Fruit fly (Drosophila melanogaster) whole organism, embryonic: ENCODE measurements around the gene CG31807.

Experiments
- Adf1 ChIP-seq: fragments of 200-800 bp; sonication (Bioruptor generic); IDR thresholded peaks from 2 replicates; pipeline ENCODE4 v1.3.6; 2022; ENCODE audit warnings: missing biosample characterization, missing genetic modification characterization
- Aef1 ChIP-seq: fragments of 200-800 bp; sonication (Bioruptor generic); IDR thresholded peaks from 3 replicates; pipeline ENCODE4 v1.3.6; 2022; ENCODE audit warnings: missing biosample characterization, missing genetic modification characterization
- Atf6 ChIP-seq: fragments of 200-800 bp; sonication (Bioruptor generic); IDR thresholded peaks from 2 replicates; pipeline ENCODE4 v1.3.6; 2022; ENCODE audit warnings: missing biosample characterization, missing genetic modification characterization
- Bdp1 ChIP-seq: fragments of 200-800 bp; sonication (Bioruptor generic); optimal IDR thresholded peaks from 3 replicates; lab custom pipeline; 2016; ENCODE audit warnings: missing biosample characterization, missing genetic modification characterization
- C15 ChIP-seq: fragments of 200-800 bp; sonication (Bioruptor generic); IDR thresholded peaks from 3 replicates; pipeline ENCODE4 v1.3.6; 2022; ENCODE audit warnings: missing biosample characterization, missing genetic modification characterization
- CG10267 ChIP-seq: fragments of 200-800 bp; sonication (Bioruptor generic); optimal IDR thresholded peaks from 2 replicates; lab custom pipeline; 2018; ENCODE audit warnings: missing biosample characterization, mild to moderate bottlenecking, missing genetic modification characterization, moderate library complexity
- CG10366 ChIP-seq: fragments of 200-800 bp; sonication (Bioruptor generic); IDR thresholded peaks from 2 replicates; pipeline ENCODE4 v1.3.6; 2022; ENCODE audit warnings: missing biosample characterization, missing genetic modification characterization
- CG11398 ChIP-seq: fragments of 200-800 bp; sonication (Bioruptor generic); optimal IDR thresholded peaks from 2 replicates; lab custom pipeline; 2016; ENCODE audit warnings: missing biosample characterization, missing genetic modification characterization
- CG12659 ChIP-seq: fragments of 200-800 bp; sonication (Bioruptor generic); optimal IDR thresholded peaks from 3 replicates; lab custom pipeline; 2017; ENCODE audit warnings: mild to moderate bottlenecking, missing biosample characterization, missing genetic modification reagents, missing genetic modification characterization
- CG12942 ChIP-seq: fragments of 200-800 bp; sonication (Bioruptor generic); optimal IDR thresholded peaks from 3 replicates; lab custom pipeline; 2016; ENCODE audit warnings: missing biosample characterization, missing genetic modification characterization
- CG15073 ChIP-seq: fragments of 200-800 bp; sonication (Bioruptor generic); optimal IDR thresholded peaks from 2 replicates; lab custom pipeline; 2016; ENCODE audit warnings: missing biosample characterization, missing genetic modification characterization
- CG15514 ChIP-seq: fragments of 200-800 bp; sonication (Bioruptor generic); optimal IDR thresholded peaks from 3 replicates; lab custom pipeline; 2017; ENCODE audit warnings: missing biosample characterization, missing genetic modification characterization, mild to moderate bottlenecking, moderate library complexity, missing genetic modification reagents
- CG17328 ChIP-seq: fragments of 200-800 bp; sonication (Bioruptor generic); IDR thresholded peaks from 2 replicates; pipeline ENCODE4 v1.3.6; 2022; ENCODE audit warnings: missing biosample characterization, missing genetic modification characterization
- CG17568 ChIP-seq: fragments of 200-800 bp; sonication (Bioruptor generic); optimal IDR thresholded peaks from 2 replicates; lab custom pipeline; 2018; ENCODE audit warnings: missing biosample characterization, mild to moderate bottlenecking, missing genetic modification characterization, moderate library complexity
- CG17912 ChIP-seq: fragments of 200-800 bp; sonication (Bioruptor generic); optimal IDR thresholded peaks from 2 replicates; lab custom pipeline; 2018; ENCODE audit warnings: missing biosample characterization, mild to moderate bottlenecking, missing genetic modification characterization
- CG1832 ChIP-seq: fragments of 200-800 bp; sonication (Bioruptor generic); optimal IDR thresholded peaks from 2 replicates; lab custom pipeline; 2017; ENCODE audit warnings: missing biosample characterization, mild to moderate bottlenecking, missing genetic modification characterization, inconsistent platforms
- CG30020 ChIP-seq: fragments of 200-800 bp; optimal IDR thresholded peaks from 2 replicates; lab custom pipeline; 2019; ENCODE audit warnings: missing biosample characterization, mild to moderate bottlenecking, missing genetic modification characterization, moderate library complexity
- CG3163 ChIP-seq: fragments of 200-800 bp; sonication (Bioruptor generic); optimal IDR thresholded peaks from 3 replicates; lab custom pipeline; 2016; ENCODE audit warnings: missing biosample characterization, missing genetic modification characterization
- CG3726 ChIP-seq: fragments of 200-800 bp; sonication (Bioruptor generic); IDR thresholded peaks from 3 replicates; pipeline ENCODE4, ENCODE4 v1.3.6; 2022; ENCODE audit warnings: missing biosample characterization, missing genetic modification characterization
- CG43689 ChIP-seq: fragments of 200-800 bp; sonication (Bioruptor generic); IDR thresholded peaks from 2 replicates; pipeline ENCODE4 v1.3.6; 2022; ENCODE audit warnings: missing biosample characterization, missing genetic modification characterization
- CG4424 ChIP-seq: fragments of 200-800 bp; sonication (Bioruptor generic); optimal IDR thresholded peaks from 3 replicates; lab custom pipeline; 2016; ENCODE audit warnings: missing biosample characterization, missing genetic modification characterization
- CG5245 ChIP-seq: fragments of 200-800 bp; sonication (Bioruptor generic); optimal IDR thresholded peaks from 3 replicates; lab custom pipeline; 2016; ENCODE audit warnings: missing biosample characterization, missing genetic modification characterization
- CG8924 ChIP-seq: fragments of 200-800 bp; optimal IDR thresholded peaks from 3 replicates; lab custom pipeline; 2019; ENCODE audit warnings: missing biosample characterization, mild to moderate bottlenecking, missing genetic modification characterization, moderate library complexity
- CG9817 ChIP-seq: fragments of 200-800 bp; sonication (Bioruptor generic); optimal IDR thresholded peaks from 2 replicates; lab custom pipeline; 2018; ENCODE audit warnings: missing biosample characterization, mild to moderate bottlenecking, missing genetic modification characterization, moderate library complexity
- CTCF ChIP-seq: fragments of 200-800 bp; sonication (Bioruptor generic); optimal IDR thresholded peaks from 2 replicates; lab custom pipeline; 2017; ENCODE audit warnings: missing biosample characterization, mild to moderate bottlenecking, missing genetic modification characterization, moderate library complexity
- Dek ChIP-seq: fragments of 200-800 bp; sonication (Bioruptor generic); optimal IDR thresholded peaks from 3 replicates; lab custom pipeline; 2019; ENCODE audit warnings: missing biosample characterization, mild to moderate bottlenecking, missing genetic modification characterization, moderate library complexity
- Hr51 ChIP-seq, 2 experiments: fragments of 200-800 bp; sonication (Bioruptor generic); optimal IDR thresholded peaks; 2 replicates in 1 of 2; 3 replicates in 1 of 2; lab custom pipeline; 2016 to 2018; ENCODE audit warnings: missing biosample characterization in 2 of 2, missing genetic modification characterization in 2 of 2, mild to moderate bottlenecking in 1 of 2, moderate library complexity in 1 of 2
- Hsf ChIP-seq: fragments of 200-800 bp; sonication (Bioruptor generic); optimal IDR thresholded peaks from 3 replicates; lab custom pipeline; 2016; ENCODE audit warnings: missing biosample characterization, missing genetic modification characterization
- Kr ChIP-seq: fragments of 200-800 bp; sonication (Bioruptor generic); optimal IDR thresholded peaks from 2 replicates; lab custom pipeline; 2017; ENCODE audit warnings: missing biosample characterization, mild to moderate bottlenecking, missing genetic modification characterization
- Nf-YB ChIP-seq: fragments of 200-800 bp; sonication (Bioruptor generic); optimal IDR thresholded peaks from 3 replicates; lab custom pipeline; 2019; ENCODE audit warnings: missing biosample characterization, mild to moderate bottlenecking, missing genetic modification characterization, moderate library complexity
- Rfx ChIP-seq: fragments of 200-800 bp; sonication (Bioruptor generic); IDR thresholded peaks from 2 replicates; pipeline ENCODE4 v1.3.6; 2022; ENCODE audit warnings: missing biosample characterization, missing genetic modification characterization
- Vsx1 ChIP-seq: fragments of 200-800 bp; sonication (Bioruptor generic); optimal IDR thresholded peaks from 2 replicates; lab custom pipeline; 2017; ENCODE audit warnings: missing biosample characterization, mild to moderate bottlenecking, missing genetic modification characterization, missing genetic modification reagents
- aop ChIP-seq: fragments of 200-800 bp; sonication (Bioruptor generic); IDR thresholded peaks from 2 replicates; pipeline ENCODE4 v1.3.6; 2022; ENCODE audit warnings: missing biosample characterization, missing genetic modification characterization
- bab2 ChIP-seq: fragments of 200-800 bp; sonication (Bioruptor generic); optimal IDR thresholded peaks from 2 replicates; lab custom pipeline; 2016; ENCODE audit warnings: missing biosample characterization, missing genetic modification characterization
- bsh ChIP-seq, 2 experiments: fragments of 200-800 bp; sonication (Bioruptor generic); optimal IDR thresholded peaks; 2 replicates each; lab custom pipeline; 2017 to 2018; ENCODE audit warnings: mild to moderate bottlenecking in 2 of 2, missing biosample characterization in 2 of 2, missing genetic modification characterization in 2 of 2, moderate library complexity in 1 of 2
- caup ChIP-seq: fragments of 200-800 bp; sonication (Bioruptor generic); optimal IDR thresholded peaks from 3 replicates; lab custom pipeline; 2017; ENCODE audit warnings: missing biosample characterization, mild to moderate bottlenecking, missing genetic modification characterization, moderate library complexity; ENCODE audit not compliant: severe bottlenecking
- crc ChIP-seq: fragments of 200-800 bp; sonication (Bioruptor generic); optimal IDR thresholded peaks from 2 replicates; lab custom pipeline; 2016; ENCODE audit warnings: missing biosample characterization, missing genetic modification characterization
- disco-r ChIP-seq: fragments of 200-800 bp; sonication (Bioruptor generic); optimal IDR thresholded peaks from 2 replicates; lab custom pipeline; 2016; ENCODE audit warnings: missing biosample characterization, missing genetic modification characterization
- ewg ChIP-seq: fragments of 200-800 bp; sonication (Bioruptor generic); optimal IDR thresholded peaks from 3 replicates; lab custom pipeline; 2017; ENCODE audit warnings: mild to moderate bottlenecking, missing biosample characterization, missing genetic modification reagents, missing genetic modification characterization
- fd96Cb ChIP-seq: fragments of 200-800 bp; sonication (Bioruptor generic); optimal IDR thresholded peaks from 2 replicates; lab custom pipeline; 2018; ENCODE audit warnings: missing biosample characterization, mild to moderate bottlenecking, missing genetic modification characterization, moderate library complexity
- gcm ChIP-seq: fragments of 200-800 bp; sonication (Bioruptor generic); optimal IDR thresholded peaks from 2 replicates; lab custom pipeline; 2019; ENCODE audit warnings: missing biosample characterization, mild to moderate bottlenecking, missing genetic modification characterization, moderate library complexity
- jing ChIP-seq: fragments of 200-800 bp; sonication (Bioruptor generic); optimal IDR thresholded peaks from 2 replicates; lab custom pipeline; 2018; ENCODE audit warnings: missing biosample characterization, mild to moderate bottlenecking, missing genetic modification characterization
- ken ChIP-seq: fragments of 200-800 bp; sonication (Bioruptor generic); IDR thresholded peaks from 3 replicates; pipeline ENCODE4 v1.3.6; 2022; ENCODE audit warnings: missing biosample characterization, missing genetic modification characterization
- mam ChIP-seq: fragments of 200-800 bp; sonication (Bioruptor generic); optimal IDR thresholded peaks from 3 replicates; lab custom pipeline; 2016; ENCODE audit warnings: missing biosample characterization, missing genetic modification characterization
- ro ChIP-seq: fragments of 200-800 bp; sonication (Bioruptor generic); IDR thresholded peaks from 2 replicates; pipeline ENCODE4 v1.3.6; 2022; ENCODE audit warnings: missing biosample characterization, missing genetic modification characterization
- sc ChIP-seq, 3 experiments: fragments of >200 bp in 2 of 3; fragments of 200-800 bp in 1 of 3; sonication (Bioruptor generic) in 1 of 3; optimal IDR thresholded peaks; 2 replicates in 2 of 3; 3 replicates in 1 of 3; lab custom pipeline; 2017; ENCODE audit warnings: mild to moderate bottlenecking in 1 of 3, missing biosample characterization in 1 of 3, missing genetic modification characterization in 1 of 3, missing genetic modification reagents in 1 of 3
- sens ChIP-seq: fragments of 200-800 bp; sonication (Bioruptor generic); peaks from one replicate; lab custom pipeline; 2016; ENCODE audit warnings: missing biosample characterization, missing genetic modification characterization
- sens-2 ChIP-seq: fragments of 200-800 bp; sonication (Bioruptor generic); IDR thresholded peaks from 2 replicates; pipeline ENCODE4 v1.3.6; 2022; ENCODE audit warnings: missing biosample characterization, missing genetic modification characterization
- tio ChIP-seq: fragments of 200-800 bp; sonication (Bioruptor generic); optimal IDR thresholded peaks from 2 replicates; lab custom pipeline; 2017; ENCODE audit warnings: missing biosample characterization, missing genetic modification characterization, inconsistent platforms
- wdn ChIP-seq: fragments of 200-800 bp; sonication (Bioruptor generic); IDR thresholded peaks from 2 replicates; pipeline ENCODE4 v1.3.6; 2022; ENCODE audit warnings: missing biosample characterization, missing genetic modification characterization
- wor ChIP-seq: fragments of 200-800 bp; sonication (Bioruptor generic); IDR thresholded peaks from 2 replicates; pipeline ENCODE4 v1.3.6; 2022; ENCODE audit warnings: missing biosample characterization, missing genetic modification characterization

Gene CG31807

DNA sequence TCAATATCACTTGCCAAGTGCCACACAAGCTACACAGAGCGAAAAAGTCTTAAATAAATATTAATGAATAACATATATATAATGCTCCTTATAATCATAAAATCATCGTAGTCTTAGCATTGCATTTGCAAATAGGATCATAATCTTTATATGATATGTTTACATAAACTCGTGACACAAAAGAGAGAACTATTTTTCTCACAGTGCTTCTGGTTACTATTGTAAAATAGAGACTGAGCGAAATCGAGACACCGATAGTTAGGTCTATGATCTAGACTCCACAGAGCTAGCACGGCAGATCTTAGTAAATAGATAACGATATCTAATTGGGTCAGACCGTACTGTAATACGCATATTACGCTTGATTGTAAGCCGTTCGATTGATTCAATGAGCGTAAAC, 25.9 kb upstream of the CG31807 start (continued):
- TF ChIP-seq sens-2 (GFP tag; lab: Robert Waterston, UW) (peak; percentile 67), CG10267 (tag; lab: Kevin White, UChicago) (peak; percentile 22), CG12942 (peak; percentile 44), CG3163 (GFP tag; lab: Kevin White, UChicago) (no peak), Rfx (peak; percentile 83), fd96Cb (tag; lab: Kevin White, UChicago) (peak; percentile 51), wdn (GFP tag; lab: Robert Waterston, UW) (peak; percentile 31; the same call in 1 of the 2 replicates), sens (GFP tag; lab: Kevin White, UChicago) (peak; percentile 85), CG17912 (no peak), Bdp1 (no peak), sc (optimal IDR thresholded peaks at IDR 0.05; lab: Kevin White, UChicago) (no peak), sc (GFP tag; optimal IDR thresholded peaks at IDR 0.05; lab: Kevin White, UChicago) (peak; percentile 54), Kr (no peak), Hsf (peak; percentile 48), Adf1 (peak; percentile 42; the same call in 1 of the 2 replicates), CG5245 (GFP tag; lab: Kevin White, UChicago) (peak; percentile 21), bsh (GFP tag; optimal IDR thresholded peaks at IDR 0.05; lab: Kevin White, UChicago) (peak in 1 of 2 experiments; percentile 88), CG15514 (GFP tag; lab: Kevin White, UChicago) (no peak), crc (GFP tag; lab: Kevin White, UChicago) (no peak), CG3726 (GFP tag; lab: Robert Waterston, UW) (no peak), caup (GFP tag; lab: Kevin White, UChicago) (peak; percentile 57), CG15073 (GFP tag; lab: Kevin White, UChicago) (no peak), CG43689 (peak; percentile 67; the same call in 1 of the 2 replicates), wor (GFP tag; lab: Robert Waterston, UW) (peak; percentile 61), Nf-YB (GFP tag; lab: Kevin White, UChicago) (peak; percentile 55), CG1832 (GFP tag; lab: Kevin White, UChicago) (no peak), jing (GFP tag; lab: Kevin White, UChicago) (peak; percentile 54), CTCF (GFP tag; lab: Kevin White, UChicago) (no peak), CG8924 (tag; lab: Kevin White, UChicago) (peak; percentile 82), Vsx1 (peak; percentile 46), disco-r (GFP tag; lab: Kevin White, UChicago) (no peak), CG12659 (peak; percentile 65), Atf6 (GFP tag; lab: Robert Waterston, UW) (peak; percentile 79), ken (GFP tag; lab: Robert Waterston, UW) (peak; percentile 69; the same call in 2 of the 3 replicates), CG30020 (tag; lab: Kevin White, UChicago) (peak; percentile 16), C15 (0 out of 3 replicates have a peak, but pooled peaks have one; percentile 7), CG4424 (GFP tag; lab: Kevin White, UChicago) (no peak), bab2 (GFP tag; lab: Kevin White, UChicago) (peak; percentile 41), CG17328 (GFP tag; lab: Robert Waterston, UW) (peak; percentile 88), tio (peak; percentile 48), Hr51 (GFP tag; optimal IDR thresholded peaks at IDR 0.05; lab: Kevin White, UChicago) (peak in 1 of 2 experiments; percentile 85), gcm (GFP tag; lab: Kevin White, UChicago) (peak; percentile 71), ro (GFP tag; lab: Robert Waterston, UW) (no peak), CG9817 (tag; lab: Kevin White, UChicago) (peak; percentile 66), ewg (peak; percentile 63), Dek (tag; lab: Kevin White, UChicago) (peak; percentile 65), CG11398 (GFP tag; lab: Kevin White, UChicago) (no peak), CG10366 (GFP tag; lab: Robert Waterston, UW) (peak; percentile 83), aop (GFP tag; lab: Robert Waterston, UW) (0 out of 2 replicates have a peak, but pooled peaks have one; percentile 20), CG17568 (GFP tag; lab: Kevin White, UChicago) (peak; percentile 62), mam (GFP tag; lab: Kevin White, UChicago) (peak; percentile 5), Aef1 (GFP tag; lab: Robert Waterston, UW) (peak; percentile 79)
